Worm (Caenorhabditis elegans): ENCODE data around the gene tag-243.

- TF ChIP-seq C34B4.2 (tag; optimal IDR thresholded peaks at IDR 0.05) (no peak), grh-1 (GFP tag; IDR thresholded peaks at IDR 0.05) (no peak), fkh-4 (tag; optimal IDR thresholded peaks at IDR 0.05; ENCODE audit: borderline replicate concordance) (no peak), mdl-1 (tag; optimal IDR thresholded peaks at IDR 0.05) (no peak), lin-13 (GFP tag; optimal IDR thresholded peaks at IDR 0.05) (no peak), nhr-20 (tag; optimal IDR thresholded peaks at IDR 0.05) (no peak), pag-3 (tag; optimal IDR thresholded peaks at IDR 0.05; ENCODE audit: borderline replicate concordance, insufficient read depth) (no peak), nhr-76 (tag; optimal IDR thresholded peaks at IDR 0.05) (no peak), ama-1 (optimal IDR thresholded peaks at IDR 0.05) (no peak), lsy-2 (tag; optimal IDR thresholded peaks at IDR 0.05) (no peak), snu-23 (GFP tag; optimal IDR thresholded peaks at IDR 0.05) (no peak), aly-2 (tag; optimal IDR thresholded peaks at IDR 0.05) (no peak)
These were observed 40.4 kb downstream of the tag-243 start, which contains the start of gene T23F11.6 for ce11 chrIII:4647878-4648277.

Data from whole organism, L1 larva.